Worm (Caenorhabditis elegans): ENCODE measurements around the gene Y17G7B.20.

Gene Y17G7B.20

ce11 chrII:11967507-11968127 is 12.0 kb downstream of the Y17G7B.20 start, which contains the start of gene W03C9.5 (continued):
- peak; percentile 74 for TF ChIP-seq sdc-2 (tag; optimal IDR thresholded peaks at IDR 0.05)
- peak; percentile 73 for TF ChIP-seq fkh-6 (tag; optimal IDR thresholded peaks at IDR 0.05)
- TF ChIP-seq ceh-24 (tag; optimal IDR thresholded peaks at IDR 0.05): no peak
- peak; percentile 98 for TF ChIP-seq ceh-14 (tag; optimal IDR thresholded peaks at IDR 0.05)
- TF ChIP-seq tbx-2 (tag; optimal IDR thresholded peaks at IDR 0.05): peak; percentile 99
- peak; percentile 99 for TF ChIP-seq ref-2 (tag; optimal IDR thresholded peaks at IDR 0.05)
- peak; percentile 72; the same call in 1 of the 2 replicates for TF ChIP-seq unc-3 (GFP tag; conservative IDR thresholded peaks at IDR 0.05)
- TF ChIP-seq unc-3 (tag; optimal IDR thresholded peaks at IDR 0.05): peak; percentile 89
- TF ChIP-seq rnt-1 (tag; optimal IDR thresholded peaks at IDR 0.05): peak; percentile 99
- TF ChIP-seq dve-1 (tag; optimal IDR thresholded peaks at IDR 0.05): peak; percentile 72
- TF ChIP-seq npax-4 (tag; optimal IDR thresholded peaks at IDR 0.05): peak; percentile 35
- peak; percentile 96 for TF ChIP-seq fax-1 (tag; optimal IDR thresholded peaks at IDR 0.05)
- peak; percentile 83 for TF ChIP-seq pag-3 (tag; optimal IDR thresholded peaks at IDR 0.05; ENCODE audit: borderline replicate concordance)
- TF ChIP-seq ama-1 (optimal IDR thresholded peaks at IDR 0.05): no peak
- TF ChIP-seq K09A11.1 (tag; optimal IDR thresholded peaks at IDR 0.05; ENCODE audit: insufficient read depth): no peak
- peak; percentile 97 for TF ChIP-seq hlh-8 (tag; optimal IDR thresholded peaks at IDR 0.05)
- TF ChIP-seq mec-3 (tag; optimal IDR thresholded peaks at IDR 0.05; ENCODE audit: borderline replicate concordance): peak; percentile 97
- TF ChIP-seq ceh-30 (tag; optimal IDR thresholded peaks at IDR 0.05): peak; percentile 65
- peak; percentile 38 for TF ChIP-seq K02D7.2 (tag; optimal IDR thresholded peaks at IDR 0.05)
- peak; percentile 98 for TF ChIP-seq F13H6.1 (tag; optimal IDR thresholded peaks at IDR 0.05)
- peak; percentile 75 for TF ChIP-seq unc-55 (GFP tag; optimal IDR thresholded peaks at IDR 0.05)
- peak; percentile 70 for TF ChIP-seq sox-4 (tag; optimal IDR thresholded peaks at IDR 0.05)
- TF ChIP-seq ceh-34 (tag; optimal IDR thresholded peaks at IDR 0.05): peak; percentile 98
- peak; percentile 69 for TF ChIP-seq pat-9 (tag; optimal IDR thresholded peaks at IDR 0.05)
- TF ChIP-seq ceh-48 (tag; optimal IDR thresholded peaks at IDR 0.05): peak; percentile 28
- peak; percentile 91 for TF ChIP-seq syd-9 (tag; optimal IDR thresholded peaks at IDR 0.05)
- TF ChIP-seq zip-5 (tag; optimal IDR thresholded peaks at IDR 0.05): peak; percentile 95
- peak; percentile 77 for TF ChIP-seq ttx-3 (tag; optimal IDR thresholded peaks at IDR 0.05)
- peak; percentile 27 for TF ChIP-seq nhr-232 (tag; optimal IDR thresholded peaks at IDR 0.05)
- peak; percentile 94 for TF ChIP-seq unc-86 (tag; optimal IDR thresholded peaks at IDR 0.05)
- TF ChIP-seq dmd-4 (tag; optimal IDR thresholded peaks at IDR 0.05; ENCODE audit: borderline replicate concordance): peak; percentile 97
- TF ChIP-seq sox-2 (GFP tag; IDR thresholded peaks at IDR 0.05): 0 out of 2 replicates have a peak, but pooled peaks have one; percentile 18
- TF ChIP-seq pha-2 (tag; optimal IDR thresholded peaks at IDR 0.05): peak; percentile 69
- peak; percentile 29 for TF ChIP-seq pros-1 (tag; optimal IDR thresholded peaks at IDR 0.05)
- peak; percentile 58 for TF ChIP-seq hlh-13 (GFP tag; optimal IDR thresholded peaks at IDR 0.05)
- peak; percentile 97 for TF ChIP-seq tbx-7 (tag; optimal IDR thresholded peaks at IDR 0.05)
- peak; percentile 39 for TF ChIP-seq lin-11 (tag; optimal IDR thresholded peaks at IDR 0.05)
- TF ChIP-seq ceh-31 (tag; optimal IDR thresholded peaks at IDR 0.05): peak; percentile 100
- TF ChIP-seq pqm-1 (tag; optimal IDR thresholded peaks at IDR 0.05): peak; percentile 98
- no peak for TF ChIP-seq pha-4 (tag; optimal IDR thresholded peaks at IDR 0.05)
- TF ChIP-seq unc-42 (tag; optimal IDR thresholded peaks at IDR 0.05): peak; percentile 92
- no peak for TF ChIP-seq elt-4 (tag; optimal IDR thresholded peaks at IDR 0.05)
- TF ChIP-seq ceh-19 (GFP tag; optimal IDR thresholded peaks at IDR 0.05): peak; percentile 85
- TF ChIP-seq eyg-1 (tag; optimal IDR thresholded peaks at IDR 0.05): peak; percentile 90
- no peak for TF ChIP-seq nhr-11 (tag; optimal IDR thresholded peaks at IDR 0.05)
- TF ChIP-seq C38D4.7 (GFP tag; optimal IDR thresholded peaks at IDR 0.05): peak; percentile 63
- TF ChIP-seq Y22D7AL.16 (tag; optimal IDR thresholded peaks at IDR 0.05): peak; percentile 39
- TF ChIP-seq T23F11.4 (GFP tag; optimal IDR thresholded peaks at IDR 0.05): peak; percentile 62
- peak; percentile 96 for TF ChIP-seq ets-4 (tag; optimal IDR thresholded peaks at IDR 0.05)
